Worm (Caenorhabditis elegans) whole organism, L2 larva: ENCODE data around the gene Y66D12A.13.

Experiments used
- fos-1 ChIP-seq: fragments of 150-350 bp; optimal IDR thresholded peaks from 2 replicates; lab custom pipeline; 2014; ENCODE audit warnings: missing biosample characterization, missing genetic modification characterization
- gmeb-1 ChIP-seq: fragments of 150-350 bp; optimal IDR thresholded peaks from 2 replicates; lab custom pipeline; 2014; ENCODE audit warnings: missing biosample characterization, missing genetic modification characterization
- lin-11 ChIP-seq: fragments of 150-350 bp; sonication (generic microtip); optimal IDR thresholded peaks from 2 replicates; lab custom pipeline; 2014; ENCODE audit warnings: missing biosample characterization, missing genetic modification characterization, inconsistent platforms, mixed read lengths
- nhr-237 ChIP-seq: fragments of 150-350 bp; optimal IDR thresholded peaks from 2 replicates; lab custom pipeline; 2014; ENCODE audit warnings: missing biosample characterization, missing genetic modification characterization
- nhr-25 ChIP-seq: fragments of 150-350 bp; sonication (generic microtip); optimal IDR thresholded peaks from 3 replicates; lab custom pipeline; 2014; ENCODE audit warnings: missing biosample characterization, missing genetic modification characterization
- snpc-4 ChIP-seq: fragments of 150-350 bp; optimal IDR thresholded peaks from 2 replicates; lab custom pipeline; 2014; ENCODE audit warnings: missing biosample characterization, missing genetic modification characterization

- TF ChIP-seq lin-11 (no peak), snpc-4 (tag; lab: Kevin White, UChicago) (no peak), gmeb-1 (tag; lab: Kevin White, UChicago) (no peak), nhr-237 (tag; lab: Kevin White, UChicago) (no peak), nhr-25 (tag; lab: Kevin White, UChicago) (no peak), fos-1 (tag; lab: Kevin White, UChicago) (no peak)
Measured at ce11 chrIII:11561597-11561996, 13.4 kb downstream of the Y66D12A.13 start.
